Worm (Caenorhabditis elegans): ENCODE measurements around the gene K08B12.3.

The K08B12.3 gene

DNA sequence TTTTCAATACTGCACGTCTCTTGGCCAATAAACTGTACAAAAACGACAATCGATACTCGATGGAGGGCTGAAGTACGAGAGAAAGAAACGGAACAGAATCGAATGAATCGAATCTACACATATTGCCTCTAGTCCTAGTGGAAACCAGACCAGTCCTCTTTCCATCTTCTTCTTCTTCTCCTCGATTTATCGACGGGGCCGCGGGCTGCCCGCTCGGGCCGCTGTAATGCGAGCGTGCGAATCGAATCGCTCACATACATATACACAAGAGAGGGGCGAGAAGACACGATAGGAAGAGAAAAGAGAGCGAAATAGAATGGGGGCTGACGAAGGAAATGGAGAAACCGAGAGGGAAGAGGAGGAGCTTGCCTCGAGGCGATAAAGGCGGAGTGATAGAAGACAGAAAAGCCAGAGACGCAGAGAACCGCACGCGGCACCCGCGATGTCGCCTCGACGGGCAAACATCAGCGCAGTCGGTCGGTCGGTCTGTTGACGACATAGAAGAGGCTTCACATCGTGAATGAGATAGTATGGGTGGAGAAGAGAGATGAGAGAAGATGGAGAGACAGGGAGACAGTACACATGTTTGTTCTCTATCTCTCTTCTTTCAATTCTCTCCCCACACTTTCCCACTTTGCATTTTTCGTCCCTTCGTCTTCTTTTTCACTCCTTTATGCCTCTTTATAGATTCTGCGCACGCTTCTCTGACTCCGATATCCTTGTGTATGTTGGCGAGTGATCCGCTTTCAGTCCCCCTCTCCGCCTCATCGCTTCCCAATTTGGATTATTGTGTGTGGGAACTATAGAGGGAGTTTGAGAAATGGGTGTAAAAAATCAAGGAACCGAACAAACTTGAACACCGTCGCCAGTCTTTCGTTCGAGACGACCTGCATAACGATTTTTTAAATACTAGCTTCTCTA lies 7.4 kb upstream of the K08B12.3 start (continued):
- TF ChIP-seq ceh-28 (tag; optimal IDR thresholded peaks at IDR 0.05) (peak; percentile 76), nhr-25 (tag; optimal IDR thresholded peaks at IDR 0.05; ENCODE audit: borderline replicate concordance, insufficient read depth) (peak; percentile 95), hlh-11 (tag; optimal IDR thresholded peaks at IDR 0.05) (peak; percentile 99), fkh-10 (GFP tag; optimal IDR thresholded peaks at IDR 0.05) (peak; percentile 93), jun-1 (tag; optimal IDR thresholded peaks at IDR 0.05) (peak; percentile 72), F49E8.2 (tag; optimal IDR thresholded peaks at IDR 0.05; ENCODE audit: borderline replicate concordance) (no peak), zfp-2 (tag; optimal IDR thresholded peaks at IDR 0.05) (peak; percentile 8), lin-29 (GFP tag; IDR thresholded peaks at IDR 0.05) (no peak; the same call in 1 of the 2 replicates), daf-12 (tag; optimal IDR thresholded peaks at IDR 0.05) (no peak), duxl-1 (tag; optimal IDR thresholded peaks at IDR 0.05; ENCODE audit: poor library complexity) (no peak), mdl-1 (tag; optimal IDR thresholded peaks at IDR 0.05) (peak; percentile 90 to 95), Y75B8A.6 (GFP tag; IDR thresholded peaks at IDR 0.05) (no peak; the same call in 1 of the 2 replicates), nhr-111 (GFP tag; optimal IDR thresholded peaks at IDR 0.05) (peak; percentile 59), cey-2 (tag; optimal IDR thresholded peaks at IDR 0.05; ENCODE audit: borderline replicate concordance, insufficient read depth) (peak; percentile 1), zag-1 (tag; optimal IDR thresholded peaks at IDR 0.05) (no peak), lir-3 (tag; optimal IDR thresholded peaks at IDR 0.05) (no peak), snpc-1.2 (GFP tag; IDR thresholded peaks at IDR 0.05) (no peak), hif-1 (tag; optimal IDR thresholded peaks at IDR 0.05) (peak; percentile 47 to 95), nhr-6 (tag; optimal IDR thresholded peaks at IDR 0.05) (peak; percentile 90), mes-2 (tag; optimal IDR thresholded peaks at IDR 0.05; ENCODE audit: poor library complexity, severe bottlenecking) (peak; percentile 63), F44E2.7 (GFP tag; IDR thresholded peaks at IDR 0.05) (no peak), Y5F2A.4 (GFP tag; optimal IDR thresholded peaks at IDR 0.05) (peak; percentile 46), ztf-11 (tag; optimal IDR thresholded peaks at IDR 0.05) (no peak), spr-3 (GFP tag; optimal IDR thresholded peaks at IDR 0.05) (peak; percentile 41), F37D6.2 (tag; optimal IDR thresholded peaks at IDR 0.05) (peak; percentile 86), ZK546.5 (tag; optimal IDR thresholded peaks at IDR 0.05) (no peak), tra-1 (GFP tag; IDR thresholded peaks at IDR 0.05) (peak; percentile 90), ceh-62 (tag; optimal IDR thresholded peaks at IDR 0.05) (no peak), attf-4 (tag; optimal IDR thresholded peaks at IDR 0.05) (no peak), lin-38 (GFP tag; IDR thresholded peaks at IDR 0.05) (peak; percentile 61), hmg-1.1 (GFP tag; IDR thresholded peaks at IDR 0.05) (peak; percentile 97), set-16 (GFP tag; IDR thresholded peaks at IDR 0.05) (peak; percentile 100), ces-1 (GFP tag; optimal IDR thresholded peaks at IDR 0.05) (no peak), daf-19 (GFP tag; conservative IDR thresholded peaks at IDR 0.05) (no peak), unc-62 (GFP tag; optimal IDR thresholded peaks at IDR 0.05 in 1 of 2) (peak in 1 of 2 experiments; percentile 100), unc-62 (tag; optimal IDR thresholded peaks at IDR 0.05) (no peak), ceh-20 (GFP tag; IDR thresholded peaks at IDR 0.05) (peak; percentile 91), nhr-42 (GFP tag; IDR thresholded peaks at IDR 0.05) (no peak; the same call in 1 of the 2 replicates), hlh-30 (tag; optimal IDR thresholded peaks at IDR 0.05; ENCODE audit: insufficient read depth) (peak; percentile 97), tag-97 (GFP tag; IDR thresholded peaks at IDR 0.05) (no peak), php-3 (GFP tag; IDR thresholded peaks at IDR 0.05) (peak; percentile 71), nhr-48 (tag; optimal IDR thresholded peaks at IDR 0.05) (peak; percentile 96), F10B5.3 (tag; optimal IDR thresholded peaks at IDR 0.05) (peak; percentile 22), mep-1 (tag; optimal IDR thresholded peaks at IDR 0.05) (peak; percentile 93), ztf-7 (tag; optimal IDR thresholded peaks at IDR 0.05) (peak; percentile 13), nhr-41 (GFP tag; IDR thresholded peaks at IDR 0.05) (peak; percentile 59), vab-7 (GFP tag; IDR thresholded peaks at IDR 0.05) (no peak), dpl-1 (GFP tag; optimal IDR thresholded peaks at IDR 0.05) (peak; percentile 67)
